Worm (Caenorhabditis elegans): ENCODE measurements around the gene F54E2.5.
A peak's percentile ranks its signal among the peaks of the same experiment; 100 is the strongest.

The F54E2.5 gene

DNA sequence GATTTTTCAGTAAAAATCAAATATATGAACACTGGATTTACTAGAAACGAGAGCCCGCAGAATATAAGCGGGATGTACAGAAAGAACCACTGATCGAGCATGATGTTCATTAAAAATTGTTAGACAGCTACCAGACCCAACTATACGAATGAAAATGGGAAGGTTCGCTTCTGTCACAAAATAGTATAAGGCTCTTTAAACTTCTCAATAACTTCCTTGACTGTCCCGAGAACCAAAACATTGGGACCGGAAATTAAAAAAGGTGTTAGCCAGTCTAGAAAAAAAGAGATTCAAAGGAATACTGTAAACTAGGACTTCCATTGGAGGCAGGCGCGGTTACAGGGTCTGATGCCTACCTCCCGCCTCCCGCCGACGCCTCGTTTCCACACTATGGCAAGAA lies 42.0 kb upstream of the F54E2.5 start, which contains the start of gene srj-55:
srj-55 (minus strand) TSS at position 101 of the 400 bp plus-strand sequence.
- TF ChIP-seq ztf-6 (GFP tag; IDR thresholded peaks at IDR 0.05) = no peak
- TF ChIP-seq gei-17 (GFP tag; optimal IDR thresholded peaks at IDR 0.05) = no peak
- no peak for TF ChIP-seq ccch-3 (GFP tag; optimal IDR thresholded peaks at IDR 0.05)
- no peak for TF ChIP-seq ztf-18 (tag; optimal IDR thresholded peaks at IDR 0.05)
- no peak for TF ChIP-seq F33H1.4 (GFP tag; IDR thresholded peaks at IDR 0.05)
- no peak for TF ChIP-seq Y56A3A.18 (GFP tag; IDR thresholded peaks at IDR 0.05)
- TF ChIP-seq ceh-40 (GFP tag; IDR thresholded peaks at IDR 0.05) = no peak
- no peak for TF ChIP-seq lsy-27 (tag; optimal IDR thresholded peaks at IDR 0.05; ENCODE audit: borderline replicate concordance, insufficient read depth)
- no peak for TF ChIP-seq ztf-25 (GFP tag; IDR thresholded peaks at IDR 0.05)
- no peak for TF ChIP-seq snpc-1.1 (tag; optimal IDR thresholded peaks at IDR 0.05; ENCODE audit: insufficient read depth)
- TF ChIP-seq lin-54 (GFP tag; optimal IDR thresholded peaks at IDR 0.05) = no peak

DNA sequence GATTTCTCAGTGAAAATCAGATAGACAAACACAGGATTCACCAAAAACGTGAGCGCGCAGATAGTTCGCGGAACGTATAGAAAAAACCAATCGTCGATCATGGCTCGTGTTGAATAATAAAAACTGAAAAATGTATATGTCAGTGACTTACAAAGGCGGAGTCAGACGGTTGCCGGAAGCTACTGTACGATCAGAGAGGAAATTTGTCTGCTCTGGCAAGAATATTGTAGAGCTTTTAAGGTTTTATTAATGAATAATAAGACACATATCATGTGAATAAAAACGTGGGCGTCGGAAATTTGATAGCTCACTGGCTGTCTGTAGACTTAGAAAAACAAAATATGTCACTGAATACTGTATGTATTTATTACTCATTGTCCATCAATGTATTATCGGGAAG lies 39.6 kb upstream of the F54E2.5 start, which contains the start of gene srj-57:
srj-57 (minus strand) TSS at position 101 of the 400 bp plus-strand sequence.
- no peak for TF ChIP-seq egl-44 (GFP tag; IDR thresholded peaks at IDR 0.05)

DNA sequence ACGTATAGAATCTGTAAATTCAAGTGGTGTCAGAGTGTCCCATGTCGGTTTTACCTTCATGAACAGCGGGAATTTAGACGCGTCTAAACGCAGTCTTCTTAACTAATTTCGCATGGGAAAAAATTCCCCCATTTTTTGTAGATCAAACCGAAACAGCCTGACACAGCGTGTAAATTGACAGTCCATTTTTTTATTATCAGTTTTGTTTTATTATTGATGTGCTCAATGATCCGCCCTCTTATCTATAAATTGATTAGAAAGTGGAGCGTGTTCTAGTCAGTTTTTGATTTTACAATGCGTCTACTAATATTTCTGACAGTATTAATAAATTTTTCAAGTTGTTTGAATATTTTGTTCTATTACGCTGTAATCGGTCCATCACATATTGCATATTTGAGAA lies 33.2 kb upstream of the F54E2.5 start, which contains the start of gene ugt-53:
ugt-53 (plus strand) TSS at position 273 of the 400 bp plus-strand sequence.
- TF ChIP-seq nhr-80 (tag; optimal IDR thresholded peaks at IDR 0.05) (peak; percentile 48), F22D6.2 (tag; optimal IDR thresholded peaks at IDR 0.05) (no peak)

DNA sequence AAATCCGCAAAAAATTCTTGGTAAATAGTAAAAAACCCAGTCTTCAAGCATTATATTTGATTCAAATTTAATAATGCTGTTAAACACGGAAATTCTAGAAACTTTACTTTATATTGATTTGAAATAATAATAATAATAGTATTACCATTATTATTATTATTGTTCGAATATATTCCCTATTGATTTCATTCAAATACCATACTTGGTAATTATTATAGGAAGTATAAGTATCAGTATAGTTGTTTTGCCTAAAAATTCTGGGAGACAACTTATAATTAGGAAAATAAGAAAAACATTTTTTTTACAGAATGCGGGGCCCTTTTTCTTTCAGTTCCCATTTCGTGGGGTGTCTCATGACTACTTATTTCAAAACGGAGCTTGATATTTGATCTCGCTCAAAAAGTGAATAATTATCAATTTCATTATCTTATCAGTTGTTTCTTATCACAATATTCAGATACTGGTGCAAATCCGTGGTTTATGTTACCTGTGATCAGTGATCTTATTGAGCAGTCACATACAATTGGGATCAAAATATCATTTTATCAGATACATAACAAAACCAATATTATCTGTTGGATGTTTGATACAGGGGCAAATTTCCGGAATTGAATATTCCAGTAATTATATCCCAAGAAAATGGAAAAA lies 32.6 kb upstream of the F54E2.5 start, which contains the start of gene srj-49:
srj-49 (minus strand) TSS at position 51 of the 648 bp plus-strand sequence.
- TF ChIP-seq rpc-1 (optimal IDR thresholded peaks at IDR 0.05) = no peak
- no peak for TF ChIP-seq rpc-1 (tag; optimal IDR thresholded peaks at IDR 0.05)
- no peak for TF ChIP-seq nhr-27 (tag; optimal IDR thresholded peaks at IDR 0.05)
- TF ChIP-seq Y95B8A.8 (GFP tag; IDR thresholded peaks at IDR 0.05) = no peak
- TF ChIP-seq him-1 (tag; optimal IDR thresholded peaks at IDR 0.05) = no peak
- TF ChIP-seq nfya-2 (GFP tag; IDR thresholded peaks at IDR 0.05) = no peak
- TF ChIP-seq D2030.7 (GFP tag; IDR thresholded peaks at IDR 0.05) = no peak
- TF ChIP-seq attf-6 (GFP tag; IDR thresholded peaks at IDR 0.05) = no peak
- no peak for TF ChIP-seq attf-5 (GFP tag; optimal IDR thresholded peaks at IDR 0.05)
- no peak for TF ChIP-seq xnd-1 (tag; optimal IDR thresholded peaks at IDR 0.05)
- no peak for TF ChIP-seq F57C9.4 (tag; optimal IDR thresholded peaks at IDR 0.05)
- no peak for TF ChIP-seq lsl-1 (GFP tag; optimal IDR thresholded peaks at IDR 0.05)
- TF ChIP-seq nfyb-1 (GFP tag; IDR thresholded peaks at IDR 0.05) = no peak
- no peak for TF ChIP-seq K11D2.4 (GFP tag; IDR thresholded peaks at IDR 0.05)
- no peak for TF ChIP-seq B0019.2 (GFP tag; conservative IDR thresholded peaks at IDR 0.05)
- TF ChIP-seq lin-26 (GFP tag; IDR thresholded peaks at IDR 0.05) = no peak

DNA sequence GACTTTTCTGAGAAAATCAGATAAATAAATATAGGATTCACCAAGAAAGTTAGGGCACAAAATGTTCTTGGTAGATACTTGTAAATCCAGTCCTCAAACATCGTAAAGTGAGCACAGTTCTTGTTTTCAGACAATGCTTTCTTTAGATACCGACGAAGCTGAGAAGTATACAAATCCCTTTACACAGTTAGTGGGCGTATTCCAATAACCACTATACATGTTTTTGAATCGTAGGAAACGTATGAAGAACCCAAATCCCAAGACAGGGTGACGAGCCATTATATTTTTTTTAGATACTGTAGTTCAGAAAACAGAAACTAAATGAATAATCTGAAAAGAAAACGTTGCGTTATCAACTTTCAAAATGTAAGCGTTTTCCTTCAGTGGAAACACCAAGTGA lies 29.9 kb upstream of the F54E2.5 start, which contains the start of gene srj-44:
srj-44 (minus strand) TSS at position 101 of the 400 bp plus-strand sequence.
- no peak for TF ChIP-seq hlh-12 (tag; optimal IDR thresholded peaks at IDR 0.05)
- TF ChIP-seq cebp-2 (GFP tag; IDR thresholded peaks at IDR 0.05) = no peak
- TF ChIP-seq lin-35 (GFP tag; optimal IDR thresholded peaks at IDR 0.05) = no peak
- no peak for TF ChIP-seq somi-1 (GFP tag; optimal IDR thresholded peaks at IDR 0.05)
- no peak for TF ChIP-seq mel-28 (tag; optimal IDR thresholded peaks at IDR 0.05; ENCODE audit: borderline replicate concordance)
- no peak for TF ChIP-seq B0261.1 (tag; optimal IDR thresholded peaks at IDR 0.05)
- TF ChIP-seq snpc-1.3 (tag; optimal IDR thresholded peaks at IDR 0.05; ENCODE audit: insufficient read depth) = no peak
- no peak for TF ChIP-seq F33H1.4 (GFP tag; IDR thresholded peaks at IDR 0.05)
- no peak for TF ChIP-seq T26A5.8 (tag; optimal IDR thresholded peaks at IDR 0.05)
- TF ChIP-seq C17E4.6 (GFP tag; IDR thresholded peaks at IDR 0.05) = no peak
- TF ChIP-seq dpff-1 (tag; optimal IDR thresholded peaks at IDR 0.05) = no peak

All from whole organism, young adult.